Fruit fly (Drosophila melanogaster) whole organism, embryonic: ENCODE measurements around the gene anox.

Experiments used
- Antp ChIP-seq: fragments of 200-800 bp; sonication (Bioruptor generic); optimal IDR thresholded peaks from 3 replicates; lab custom pipeline; 2016; ENCODE audit warnings: missing biosample characterization, missing genetic modification characterization
- B-H2 ChIP-seq: fragments of 200-800 bp; sonication (Bioruptor generic); optimal IDR thresholded peaks from 2 replicates; lab custom pipeline; 2018; ENCODE audit warnings: missing biosample characterization, mild to moderate bottlenecking, missing genetic modification characterization
- BtbVII ChIP-seq: fragments of 200-800 bp; sonication (Bioruptor generic); optimal IDR thresholded peaks from 3 replicates; lab custom pipeline; 2017; ENCODE audit warnings: missing biosample characterization, mild to moderate bottlenecking, missing genetic modification characterization
- CG10274 ChIP-seq: fragments of 200-800 bp; sonication (Bioruptor generic); optimal IDR thresholded peaks from 3 replicates; lab custom pipeline; 2017; ENCODE audit warnings: missing biosample characterization, mild to moderate bottlenecking, missing genetic modification characterization
- CG11398 ChIP-seq: fragments of 200-800 bp; sonication (Bioruptor generic); optimal IDR thresholded peaks from 2 replicates; lab custom pipeline; 2016; ENCODE audit warnings: missing biosample characterization, missing genetic modification characterization
- CG1233 ChIP-seq: fragments of 200-800 bp; sonication (Bioruptor generic); optimal IDR thresholded peaks from 4 replicates; lab custom pipeline; 2018; ENCODE audit warnings: missing biosample characterization, mild to moderate bottlenecking, missing genetic modification characterization
- CG14050 ChIP-seq: fragments of 200-800 bp; sonication (Bioruptor generic); IDR thresholded peaks from 3 replicates; pipeline ENCODE4 v1.3.6; 2022; ENCODE audit warnings: missing biosample characterization, missing genetic modification characterization
- CG15696 ChIP-seq: fragments of 200-800 bp; sonication (Bioruptor generic); optimal IDR thresholded peaks from 2 replicates; lab custom pipeline; 2019; ENCODE audit warnings: missing biosample characterization, mild to moderate bottlenecking, missing genetic modification characterization, moderate library complexity
- CG2120 ChIP-seq: fragments of 200-800 bp; sonication (Bioruptor generic); optimal IDR thresholded peaks from 3 replicates; lab custom pipeline; 2016; ENCODE audit warnings: missing biosample characterization, missing genetic modification characterization
- CG30431 ChIP-seq: fragments of 200-800 bp; sonication (Bioruptor generic); optimal IDR thresholded peaks from 2 replicates; lab custom pipeline; 2017; ENCODE audit warnings: missing biosample characterization, missing genetic modification characterization
- CG3065 ChIP-seq: fragments of 200-800 bp; sonication (Bioruptor generic); optimal IDR thresholded peaks from 2 replicates; lab custom pipeline; 2016; ENCODE audit warnings: missing biosample characterization, missing genetic modification characterization
- CG31365 ChIP-seq: fragments of 200-800 bp; sonication (Bioruptor generic); optimal IDR thresholded peaks from 2 replicates; lab custom pipeline; 2018; ENCODE audit warnings: missing biosample characterization, mild to moderate bottlenecking, missing genetic modification characterization
- CG3163 ChIP-seq: fragments of 200-800 bp; sonication (Bioruptor generic); optimal IDR thresholded peaks from 3 replicates; lab custom pipeline; 2016; ENCODE audit warnings: missing biosample characterization, missing genetic modification characterization
- CG4424 ChIP-seq: fragments of 200-800 bp; sonication (Bioruptor generic); optimal IDR thresholded peaks from 3 replicates; lab custom pipeline; 2016; ENCODE audit warnings: missing biosample characterization, missing genetic modification characterization
- CG4820 ChIP-seq: fragments of 200-800 bp; sonication (Bioruptor generic); optimal IDR thresholded peaks from 3 replicates; lab custom pipeline; 2016; ENCODE audit warnings: missing biosample characterization, missing genetic modification characterization
- CG4854 ChIP-seq: fragments of 200-800 bp; sonication (Bioruptor generic); optimal IDR thresholded peaks from 2 replicates; lab custom pipeline; 2016; ENCODE audit warnings: missing biosample characterization, missing genetic modification characterization, inconsistent platforms
- CG5953 ChIP-seq: fragments of 200-800 bp; sonication (Bioruptor generic); IDR thresholded peaks from 2 replicates; pipeline ENCODE4 v1.3.6; 2022; ENCODE audit warnings: missing biosample characterization, missing genetic modification characterization
- CG6689 ChIP-seq: fragments of 200-800 bp; sonication (Bioruptor generic); IDR thresholded peaks from 2 replicates; pipeline ENCODE4 v1.3.6; 2022; ENCODE audit warnings: missing biosample characterization, missing genetic modification characterization
- CG7556 ChIP-seq: fragments of 200-800 bp; sonication (Bioruptor generic); optimal IDR thresholded peaks from 2 replicates; lab custom pipeline; 2017; ENCODE audit warnings: missing biosample characterization, mild to moderate bottlenecking, missing genetic modification characterization
- CG7963 ChIP-seq: fragments of 200-800 bp; sonication (Bioruptor generic); IDR thresholded peaks from 3 replicates; pipeline ENCODE4 v1.3.6; 2022; ENCODE audit warnings: missing biosample characterization, missing genetic modification characterization; ENCODE audit not compliant: partially characterized antibody
- CG8765 ChIP-seq: fragments of 200-800 bp; sonication (Bioruptor generic); IDR thresholded peaks from 2 replicates; pipeline ENCODE4 v1.3.6; 2022; ENCODE audit warnings: missing biosample characterization, missing genetic modification characterization
- CG9437 ChIP-seq: fragments of 200-800 bp; sonication (Bioruptor generic); optimal IDR thresholded peaks from 2 replicates; lab custom pipeline; 2018; ENCODE audit warnings: missing biosample characterization, mild to moderate bottlenecking, missing genetic modification characterization
- CG9817 ChIP-seq: fragments of 200-800 bp; sonication (Bioruptor generic); optimal IDR thresholded peaks from 2 replicates; lab custom pipeline; 2018; ENCODE audit warnings: missing biosample characterization, mild to moderate bottlenecking, missing genetic modification characterization, moderate library complexity
- CTCF ChIP-seq: fragments of 200-800 bp; sonication (Bioruptor generic); optimal IDR thresholded peaks from 2 replicates; lab custom pipeline; 2017; ENCODE audit warnings: missing biosample characterization, mild to moderate bottlenecking, missing genetic modification characterization, moderate library complexity
- CoRest ChIP-seq: fragments of 200-800 bp; sonication (Bioruptor generic); optimal IDR thresholded peaks from 3 replicates; lab custom pipeline; 2018; ENCODE audit warnings: missing biosample characterization, mild to moderate bottlenecking, missing genetic modification characterization, moderate library complexity
- E2f2 ChIP-seq: fragments of 200-800 bp; sonication (Bioruptor generic); IDR thresholded peaks from 2 replicates; pipeline ENCODE4 v1.3.6; 2022; ENCODE audit warnings: missing biosample characterization, missing genetic modification characterization
- Fer1 ChIP-seq: fragments of 200-800 bp; sonication (Bioruptor generic); optimal IDR thresholded peaks from 2 replicates; lab custom pipeline; 2017; ENCODE audit warnings: missing biosample characterization, mild to moderate bottlenecking, missing genetic modification characterization
- Fer3 ChIP-seq: fragments of 200-800 bp; sonication (Bioruptor generic); optimal IDR thresholded peaks from 2 replicates; lab custom pipeline; 2018; ENCODE audit warnings: missing biosample characterization, mild to moderate bottlenecking, missing genetic modification characterization, moderate library complexity
- Gsc ChIP-seq: fragments of 200-800 bp; sonication (Bioruptor generic); IDR thresholded peaks from 2 replicates; pipeline ENCODE4 v1.3.6; 2022; ENCODE audit warnings: missing biosample characterization, missing genetic modification characterization
- Mad ChIP-seq: fragments of 200-800 bp; sonication (Bioruptor generic); optimal IDR thresholded peaks from 2 replicates; lab custom pipeline; 2016; ENCODE audit warnings: missing biosample characterization, missing genetic modification characterization
- Med ChIP-seq: fragments of 200-800 bp; sonication (Bioruptor generic); peaks from one replicate; lab custom pipeline; 2016; ENCODE audit warnings: missing biosample characterization, missing genetic modification characterization, mild to moderate bottlenecking, inconsistent platforms, moderate library complexity
- Meics ChIP-seq: fragments of 200-800 bp; sonication (Bioruptor generic); optimal IDR thresholded peaks from 2 replicates; lab custom pipeline; 2017; ENCODE audit warnings: missing biosample characterization, mild to moderate bottlenecking, missing genetic modification characterization
- NC2α ChIP-seq: fragments of 200-800 bp; sonication (Bioruptor generic); optimal IDR thresholded peaks from 2 replicates; lab custom pipeline; 2016; ENCODE audit warnings: missing biosample characterization, missing genetic modification characterization
- TFAM ChIP-seq: fragments of 200-800 bp; sonication (Bioruptor generic); optimal IDR thresholded peaks from 2 replicates; lab custom pipeline; 2017; ENCODE audit warnings: missing biosample characterization, missing genetic modification characterization, inconsistent platforms
- az2 ChIP-seq: fragments of 200-800 bp; sonication (Bioruptor generic); optimal IDR thresholded peaks from 3 replicates; lab custom pipeline; 2016; ENCODE audit warnings: missing biosample characterization, missing genetic modification characterization
- bab2 ChIP-seq: fragments of 200-800 bp; sonication (Bioruptor generic); optimal IDR thresholded peaks from 2 replicates; lab custom pipeline; 2016; ENCODE audit warnings: missing biosample characterization, missing genetic modification characterization
- bcd ChIP-seq: fragments of 200-800 bp; sonication (Bioruptor generic); optimal IDR thresholded peaks from 2 replicates; lab custom pipeline; 2017; ENCODE audit warnings: missing biosample characterization, mild to moderate bottlenecking, missing genetic modification characterization
- crp ChIP-seq, 2 experiments: fragments of 200-800 bp; sonication (Bioruptor generic); optimal IDR thresholded peaks; 2 replicates in 1 of 2; 3 replicates in 1 of 2; lab custom pipeline; 2017; ENCODE audit warnings: missing biosample characterization in 2 of 2, missing genetic modification characterization in 2 of 2, mild to moderate bottlenecking in 1 of 2, moderate library complexity in 1 of 2
- dmrt99B ChIP-seq: fragments of 200-800 bp; sonication (Bioruptor generic); optimal IDR thresholded peaks from 2 replicates; lab custom pipeline; 2018; ENCODE audit warnings: missing biosample characterization, mild to moderate bottlenecking, missing genetic modification characterization, moderate library complexity
- fd64A ChIP-seq: fragments of 200-800 bp; sonication (Bioruptor generic); optimal IDR thresholded peaks from 3 replicates; lab custom pipeline; 2018; ENCODE audit warnings: missing biosample characterization, mild to moderate bottlenecking, missing genetic modification characterization
- gcm2 ChIP-seq: fragments of 200-800 bp; sonication (Bioruptor generic); optimal IDR thresholded peaks from 2 replicates; lab custom pipeline; 2016; ENCODE audit warnings: missing biosample characterization, missing genetic modification characterization
- gem ChIP-seq: fragments of 200-800 bp; sonication (Bioruptor generic); optimal IDR thresholded peaks from 2 replicates; lab custom pipeline; 2019; ENCODE audit warnings: missing biosample characterization, mild to moderate bottlenecking, missing genetic modification characterization, moderate library complexity
- row ChIP-seq: fragments of 200-800 bp; sonication (Bioruptor generic); IDR thresholded peaks from 3 replicates; pipeline ENCODE4 v1.3.6; 2022; ENCODE audit warnings: missing biosample characterization, missing genetic modification characterization
- seq ChIP-seq: fragments of 200-800 bp; sonication (Bioruptor generic); IDR thresholded peaks from 2 replicates; pipeline ENCODE4 v1.3.6; 2022; ENCODE audit warnings: missing biosample characterization, missing genetic modification characterization
- slp2 ChIP-seq: fragments of 200-800 bp; sonication (Bioruptor generic); optimal IDR thresholded peaks from 2 replicates; lab custom pipeline; 2016; ENCODE audit warnings: missing biosample characterization, missing genetic modification characterization
- so ChIP-seq: fragments of 200-800 bp; sonication (Bioruptor generic); IDR thresholded peaks from 3 replicates; pipeline ENCODE4 v1.3.6; 2022; ENCODE audit warnings: missing biosample characterization, missing genetic modification characterization
- tin ChIP-seq: fragments of 200-800 bp; sonication (Bioruptor generic); optimal IDR thresholded peaks from 3 replicates; lab custom pipeline; 2016; ENCODE audit warnings: missing biosample characterization, missing genetic modification characterization
- ttk ChIP-seq: fragments of 200-800 bp; sonication (Bioruptor generic); IDR thresholded peaks from 2 replicates; pipeline ENCODE4 v2.1.2; 2022; ENCODE audit warnings: missing biosample characterization, missing genetic modification characterization
- twi ChIP-seq: fragments of 200-800 bp; optimal IDR thresholded peaks from 2 replicates; lab custom pipeline; 2019; ENCODE audit warnings: missing biosample characterization, mild to moderate bottlenecking, missing genetic modification characterization, moderate library complexity
- unc-4 ChIP-seq: fragments of 200-800 bp; sonication (Bioruptor generic); IDR thresholded peaks from 2 replicates; pipeline ENCODE4 v1.3.6; 2022; ENCODE audit warnings: missing biosample characterization, missing genetic modification characterization; ENCODE audit not compliant: partially characterized antibody
- unpg ChIP-seq: fragments of 200-800 bp; sonication (Bioruptor generic); optimal IDR thresholded peaks from 3 replicates; lab custom pipeline; 2018; ENCODE audit warnings: missing biosample characterization, mild to moderate bottlenecking, missing genetic modification characterization, moderate library complexity
- zen ChIP-seq: fragments of 200-800 bp; sonication (Bioruptor generic); optimal IDR thresholded peaks from 3 replicates; lab custom pipeline; 2018; ENCODE audit warnings: missing biosample characterization, mild to moderate bottlenecking, missing genetic modification characterization, moderate library complexity

anox gene

dm6 chrX:21279311-21279890 is 39.7 kb downstream of the anox start:
- no peak for TF ChIP-seq gcm2 (GFP tag; lab: Kevin White, UChicago)
- TF ChIP-seq CTCF, result no peak
- no peak for TF ChIP-seq zen (tag; lab: Kevin White, UChicago)
- TF ChIP-seq CG4820 (GFP tag; lab: Kevin White, UChicago), result no peak
- no peak for TF ChIP-seq Gsc (GFP tag; lab: Robert Waterston, UW)
- TF ChIP-seq seq (GFP tag; lab: Robert Waterston, UW), result no peak
- no peak for TF ChIP-seq CG8765
- TF ChIP-seq CG9437, result no peak
- no peak for TF ChIP-seq Antp (GFP tag; lab: Kevin White, UChicago)
- TF ChIP-seq CG1233 (GFP tag; lab: Kevin White, UChicago), result no peak
- no peak for TF ChIP-seq unc-4 (GFP tag; lab: Robert Waterston, UW)
- no peak for TF ChIP-seq CoRest
- TF ChIP-seq TFAM, result no peak
- no peak for TF ChIP-seq tin (GFP tag; lab: Kevin White, UChicago)
- TF ChIP-seq CG3163 (GFP tag; lab: Kevin White, UChicago), result no peak
- TF ChIP-seq CG11398 (GFP tag; lab: Kevin White, UChicago), result no peak
- TF ChIP-seq row (GFP tag; lab: Robert Waterston, UW), result 0 out of 3 replicates have a peak, but pooled peaks have one; percentile 22
- TF ChIP-seq CG4424 (GFP tag; lab: Kevin White, UChicago), result no peak
- peak; percentile 2 for TF ChIP-seq dmrt99B
- TF ChIP-seq crp (GFP tag; optimal IDR thresholded peaks at IDR 0.05; lab: Kevin White, UChicago), result no peak
- TF ChIP-seq CG9817 (tag; lab: Kevin White, UChicago), result no peak
- no peak for TF ChIP-seq CG31365 (tag; lab: Kevin White, UChicago)
- TF ChIP-seq Meics (GFP tag; lab: Kevin White, UChicago), result no peak
- TF ChIP-seq Med (GFP tag; lab: Kevin White, UChicago), result peak; percentile 75
- TF ChIP-seq CG3065 (GFP tag; lab: Kevin White, UChicago), result no peak
- no peak for TF ChIP-seq E2f2
- TF ChIP-seq az2 (GFP tag; lab: Kevin White, UChicago), result no peak
- no peak for TF ChIP-seq bab2
- no peak for TF ChIP-seq CG14050
- no peak for TF ChIP-seq bcd (GFP tag; lab: Kevin White, UChicago)
- no peak for TF ChIP-seq CG7556
- TF ChIP-seq CG10274, result no peak
- TF ChIP-seq NC2α (GFP tag; lab: Kevin White, UChicago), result no peak
- TF ChIP-seq CG6689 (GFP tag; lab: Robert Waterston, UW), result no peak
- no peak for TF ChIP-seq CG15696 (tag; lab: Kevin White, UChicago)
- TF ChIP-seq fd64A (GFP tag; lab: Kevin White, UChicago), result no peak
- no peak for TF ChIP-seq B-H2 (GFP tag; lab: Kevin White, UChicago)
- TF ChIP-seq CG30431 (GFP tag; lab: Kevin White, UChicago), result no peak
- no peak for TF ChIP-seq Fer1 (GFP tag; lab: Kevin White, UChicago)
- TF ChIP-seq unpg (GFP tag; lab: Kevin White, UChicago), result no peak
- TF ChIP-seq BtbVII (GFP tag; lab: Kevin White, UChicago), result no peak
- no peak for TF ChIP-seq CG5953 (GFP tag; lab: Robert Waterston, UW)
- TF ChIP-seq twi (tag; lab: Kevin White, UChicago), result no peak
- TF ChIP-seq so (GFP tag; lab: Robert Waterston, UW), result no peak
- TF ChIP-seq gem, result peak; percentile 18
- TF ChIP-seq CG2120, result peak; percentile 18
- TF ChIP-seq Fer3 (tag; lab: Kevin White, UChicago), result no peak
- TF ChIP-seq CG4854, result no peak
- TF ChIP-seq CG7963 (GFP tag; lab: Robert Waterston, UW), result no peak
- TF ChIP-seq ttk (GFP tag; lab: Robert Waterston, UW), result no peak
- no peak for TF ChIP-seq slp2 (GFP tag; lab: Kevin White, UChicago)
- TF ChIP-seq Mad (GFP tag; lab: Kevin White, UChicago), result no peak
